Worm (Caenorhabditis elegans) whole organism, midembryonic: ENCODE results near the gene C48A7.16.
"Not testable (repeated sequence)": the region's sequence is repeated elsewhere in the genome, so short reads cannot be mapped to it uniquely, and the experiment has no call there.

Experiments used
- T22C8.4 ChIP-seq: fragments of 200-800 bp; sonication (Bioruptor generic); IDR thresholded peaks from 2 replicates; pipeline ENCODE4 v1.3.6; 2022; ENCODE audit warnings: missing genetic modification characterization, missing compliant biosample characterization
- cog-1 ChIP-seq: sonication (generic microtip); optimal IDR thresholded peaks from 2 replicates; lab custom pipeline; 2016; ENCODE audit warnings: missing genetic modification characterization, missing compliant biosample characterization
- flt-1 ChIP-seq: fragments of 200-800 bp; sonication (Bioruptor generic); IDR thresholded peaks from 2 replicates; pipeline ENCODE4 v1.3.6; 2022; ENCODE audit warnings: missing genetic modification characterization, missing compliant biosample characterization
- klf-2 ChIP-seq: fragments of 200-800 bp; sonication (Bioruptor generic); conservative IDR thresholded peaks from 2 replicates; pipeline ENCODE4 v1.3.6; 2022; ENCODE audit warnings: missing genetic modification reagents, missing genetic modification characterization, missing compliant biosample characterization
- med-1 ChIP-seq: sonication (generic microtip); optimal IDR thresholded peaks from 2 replicates; lab custom pipeline; 2017; ENCODE audit warnings: missing genetic modification characterization, mild to moderate bottlenecking, missing compliant biosample characterization, antibody characterized with exemption, missing genetic modification reagents; ENCODE audit not compliant: insufficient read depth
- ref-1 ChIP-seq: fragments of 200-800 bp; sonication (Bioruptor generic); conservative IDR thresholded peaks from 2 replicates; pipeline ENCODE4 v1.3.6; 2022; ENCODE audit warnings: missing genetic modification reagents, missing genetic modification characterization, missing compliant biosample characterization
- tab-1 ChIP-seq: fragments of 200-800 bp; sonication (Bioruptor generic); IDR thresholded peaks from 2 replicates; pipeline ENCODE4 v1.3.6; 2022; ENCODE audit warnings: missing genetic modification characterization, missing compliant biosample characterization
- ztf-23 ChIP-seq: fragments of 200-800 bp; sonication (Bioruptor generic); IDR thresholded peaks from 2 replicates; pipeline ENCODE4 v1.3.6; 2022; ENCODE audit warnings: missing genetic modification reagents, missing genetic modification characterization, missing compliant biosample characterization
- ztf-29 ChIP-seq: fragments of 200-800 bp; sonication (Bioruptor generic); IDR thresholded peaks from 2 replicates; pipeline ENCODE4 v1.3.6; 2022; ENCODE audit warnings: missing genetic modification reagents, missing genetic modification characterization, missing compliant biosample characterization

Gene C48A7.16

DNA sequence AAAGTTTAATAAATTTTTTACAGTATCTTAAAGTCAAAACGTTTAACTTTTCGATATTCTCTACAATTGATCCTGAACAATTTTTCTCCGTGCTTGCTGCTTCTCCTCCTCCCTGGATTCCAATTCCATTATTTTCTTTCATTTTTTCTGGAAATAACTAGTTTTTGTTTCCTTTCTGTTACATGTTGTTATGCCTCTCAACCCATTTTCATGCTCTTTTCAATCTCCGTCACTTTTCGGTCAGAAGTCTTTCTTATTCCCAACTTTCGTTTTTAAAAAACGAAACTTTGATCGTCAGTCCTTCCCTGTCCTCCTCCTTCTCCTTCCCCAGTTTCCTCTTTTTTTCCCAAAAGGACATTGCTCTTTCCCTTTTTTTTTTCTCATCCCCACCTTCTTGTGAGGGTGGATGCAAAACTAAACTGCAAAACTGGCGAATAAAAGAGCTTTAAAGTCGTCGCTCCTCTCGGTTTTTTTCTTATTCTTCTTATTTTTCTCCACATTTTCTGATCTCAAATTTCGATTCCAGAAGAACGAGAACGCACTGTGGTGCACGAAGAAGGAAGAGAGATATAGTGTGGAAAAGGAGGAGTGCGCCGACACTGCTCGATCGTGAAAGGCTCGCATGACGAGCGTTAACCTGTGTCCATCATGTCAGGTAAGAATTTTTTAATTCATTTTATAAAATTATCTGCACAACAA, at the start of gene C48A7.16, which contains the start of gene egl-19:
Gene C48A7.16 (plus strand): TSS at position 544 of the 699 bp plus-strand sequence.
Gene egl-19 (plus strand): TSS at position 649 of the 699 bp plus-strand sequence.
- TF ChIP-seq flt-1 (GFP tag; lab: Robert Waterston, UW) = no peak
- TF ChIP-seq med-1 (GFP tag; lab: Kevin White, UChicago) = no peak
- no peak for TF ChIP-seq ztf-23 (GFP tag; lab: Robert Waterston, UW)
- no peak for TF ChIP-seq ztf-29 (GFP tag; lab: Robert Waterston, UW)
- no peak for TF ChIP-seq cog-1 (tag; lab: Kevin White, UChicago)
- TF ChIP-seq T22C8.4 (GFP tag; lab: Robert Waterston, UW) = no peak
- TF ChIP-seq klf-2 (GFP tag; lab: Robert Waterston, UW) = no peak
- no peak for TF ChIP-seq ref-1 (GFP tag; lab: Robert Waterston, UW)
- no peak for TF ChIP-seq tab-1 (GFP tag; lab: Robert Waterston, UW)

ce11 chrIV:7365011-7365410, 40.3 kb upstream of the C48A7.16 start, which contains the start of gene Y40C5A.4:
Gene Y40C5A.4, minus strand, starts transcription at chrIV:7365111.
- not testable (repeated sequence) for TF ChIP-seq tab-1 (GFP tag; lab: Robert Waterston, UW); med-1 (GFP tag; lab: Kevin White, UChicago); T22C8.4 (GFP tag; lab: Robert Waterston, UW)

DNA sequence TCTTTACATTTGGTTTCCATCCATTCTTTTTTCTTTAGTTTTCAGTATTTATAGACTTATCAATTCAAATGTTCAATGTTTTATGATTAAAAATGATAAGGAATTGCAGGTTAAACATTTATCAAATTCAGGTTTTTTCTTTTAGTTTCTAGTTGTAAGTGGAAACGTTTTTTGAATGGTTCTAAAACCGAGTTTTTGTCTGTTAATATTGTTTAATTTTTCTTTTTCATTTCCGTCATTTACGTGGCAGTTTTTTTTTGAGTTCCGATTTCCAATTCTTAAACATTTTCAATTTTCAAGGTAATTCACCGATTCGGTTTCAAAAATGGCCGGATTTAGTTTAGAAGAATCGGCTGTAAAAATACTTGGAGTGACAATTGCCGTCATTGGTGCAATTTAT, 30.4 kb upstream of the C48A7.16 start, which contains the start of gene T12B3.3:
Gene T12B3.3 (plus strand): TSS at position 301 of the 400 bp plus-strand sequence.
- not testable (repeated sequence) for TF ChIP-seq ref-1, ztf-23, flt-1 (GFP tag; lab: Robert Waterston, UW)

DNA sequence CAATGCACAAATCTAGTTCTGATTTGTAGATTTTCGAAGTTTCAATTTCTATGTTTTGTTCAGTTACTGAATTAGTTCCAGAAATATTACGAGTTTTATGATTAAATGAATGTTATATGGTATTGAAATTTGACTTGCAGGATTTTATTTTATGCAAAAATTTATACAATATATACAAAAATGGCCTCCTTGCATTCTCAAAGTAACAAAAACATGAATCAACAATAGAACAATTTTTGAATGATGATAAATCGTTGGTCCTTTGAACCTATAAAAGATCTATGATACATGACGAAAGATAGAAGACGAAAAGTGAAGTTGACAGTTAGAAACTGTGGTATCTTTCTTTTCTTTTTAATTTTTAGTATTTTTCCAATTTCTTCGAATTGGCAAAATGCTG, 28.8 kb upstream of the C48A7.16 start, which contains the start of gene T12B3.2:
Gene T12B3.2 (plus strand): TSS at position 301 of the 400 bp plus-strand sequence.
- TF ChIP-seq flt-1 (GFP tag; lab: Robert Waterston, UW) (no peak), T22C8.4 (GFP tag; lab: Robert Waterston, UW) (no peak), cog-1 (tag; lab: Kevin White, UChicago) (no peak), ztf-23 (GFP tag; lab: Robert Waterston, UW) (no peak), med-1 (GFP tag; lab: Kevin White, UChicago) (no peak), klf-2 (GFP tag; lab: Robert Waterston, UW) (no peak), ztf-29 (GFP tag; lab: Robert Waterston, UW) (no peak), tab-1 (GFP tag; lab: Robert Waterston, UW) (no peak), ref-1 (GFP tag; lab: Robert Waterston, UW) (no peak)

- TF ChIP-seq med-1 (GFP tag; lab: Kevin White, UChicago) = no peak
- no peak for TF ChIP-seq klf-2 (GFP tag; lab: Robert Waterston, UW)
- TF ChIP-seq tab-1 (GFP tag; lab: Robert Waterston, UW) = no peak
- TF ChIP-seq ref-1 (GFP tag; lab: Robert Waterston, UW) = no peak
- TF ChIP-seq cog-1 (tag; lab: Kevin White, UChicago) = no peak
- TF ChIP-seq flt-1 (GFP tag; lab: Robert Waterston, UW) = no peak
- no peak for TF ChIP-seq ztf-29 (GFP tag; lab: Robert Waterston, UW)
- no peak for TF ChIP-seq ztf-23 (GFP tag; lab: Robert Waterston, UW)
- no peak for TF ChIP-seq T22C8.4 (GFP tag; lab: Robert Waterston, UW)
These were observed 23.5 kb upstream of the C48A7.16 start, which contains the start of gene ptp-8 for ce11 chrIV:7381754-7382153. Gene ptp-8, plus strand, starts transcription at chrIV:7382054.

- no peak for TF ChIP-seq flt-1 (GFP tag; lab: Robert Waterston, UW)
- TF ChIP-seq ztf-23 (GFP tag; lab: Robert Waterston, UW) = no peak
- TF ChIP-seq tab-1 (GFP tag; lab: Robert Waterston, UW) = no peak
- peak; percentile 24 for TF ChIP-seq cog-1 (tag; lab: Kevin White, UChicago)
- TF ChIP-seq ref-1 (GFP tag; lab: Robert Waterston, UW) = no peak
- no peak for TF ChIP-seq ztf-29 (GFP tag; lab: Robert Waterston, UW)
- TF ChIP-seq klf-2 (GFP tag; lab: Robert Waterston, UW) = no peak
- TF ChIP-seq med-1 (GFP tag; lab: Kevin White, UChicago) = no peak
These were observed 18.3 kb upstream of the C48A7.16 start for ce11 chrIV:7386835-7387551.

DNA sequence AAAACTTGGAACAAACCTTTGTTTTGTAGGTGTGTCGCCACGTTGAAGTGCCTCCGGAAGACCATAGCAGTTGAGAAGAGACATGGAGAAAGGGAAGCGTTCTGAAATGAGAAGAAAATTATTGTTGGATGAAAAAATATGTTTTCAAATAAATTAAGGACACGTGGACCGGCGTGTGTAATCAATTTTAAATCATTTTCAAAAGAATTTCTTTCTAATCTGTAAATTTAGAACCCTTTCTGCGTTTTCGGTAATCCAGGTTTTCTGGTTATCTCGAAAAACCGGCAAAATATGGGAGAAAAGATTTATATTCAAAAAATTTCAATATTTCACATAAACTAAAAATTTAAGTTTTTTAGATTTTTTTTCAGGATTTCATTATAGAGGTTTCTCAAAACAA, 16.4 kb upstream of the C48A7.16 start, which contains the start of gene mob-3:
Gene mob-3 (minus strand): TSS at position 101 of the 400 bp plus-strand sequence.
- TF ChIP-seq ref-1 (GFP tag; lab: Robert Waterston, UW) (no peak), med-1 (GFP tag; lab: Kevin White, UChicago) (no peak), klf-2 (GFP tag; lab: Robert Waterston, UW) (no peak), ztf-23 (GFP tag; lab: Robert Waterston, UW) (no peak), tab-1 (GFP tag; lab: Robert Waterston, UW) (no peak), cog-1 (tag; lab: Kevin White, UChicago) (no peak), flt-1 (GFP tag; lab: Robert Waterston, UW) (no peak), T22C8.4 (GFP tag; lab: Robert Waterston, UW) (no peak), ztf-29 (GFP tag; lab: Robert Waterston, UW) (no peak)

DNA sequence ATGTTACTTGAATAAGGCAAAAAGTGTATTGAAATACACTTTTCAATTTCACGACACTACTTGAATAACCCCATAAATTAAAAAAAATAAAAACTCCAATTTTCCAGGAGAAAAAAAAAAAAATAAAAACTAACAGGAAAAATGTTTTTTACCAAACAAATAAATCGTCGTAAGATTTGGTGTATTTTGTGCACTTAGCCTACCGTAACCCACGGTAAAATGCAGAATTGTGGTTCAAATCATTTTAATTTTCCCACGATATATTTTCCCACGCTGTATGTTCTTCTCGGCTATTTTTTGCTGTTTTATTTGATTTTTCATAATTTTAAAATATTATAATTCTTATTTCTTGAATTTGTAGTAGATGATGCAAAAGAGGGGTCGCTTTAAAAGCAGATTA, 15.6 kb upstream of the C48A7.16 start:
- TF ChIP-seq klf-2 (GFP tag; lab: Robert Waterston, UW) (no peak), flt-1 (GFP tag; lab: Robert Waterston, UW) (no peak), T22C8.4 (GFP tag; lab: Robert Waterston, UW) (no peak), med-1 (GFP tag; lab: Kevin White, UChicago) (no peak), ztf-23 (GFP tag; lab: Robert Waterston, UW) (no peak), ref-1 (GFP tag; lab: Robert Waterston, UW) (no peak), cog-1 (tag; lab: Kevin White, UChicago) (no peak), ztf-29 (GFP tag; lab: Robert Waterston, UW) (no peak), tab-1 (GFP tag; lab: Robert Waterston, UW) (no peak)
